Worm (Caenorhabditis elegans): ENCODE data around the gene Y49F6B.6.

Y49F6B.6 gene

ce11 chrII:3472817-3473216 is at the start of gene Y49F6B.6:
TSS of gene Y49F6B.6 (plus strand) at chrII:3473117.
- no peak for TF ChIP-seq unc-62 (GFP tag; optimal IDR thresholded peaks at IDR 0.05)

ce11 chrII:3425433-3425832 is 47.5 kb upstream of the Y49F6B.6 start, which contains the start of gene nep-11:
TSS of gene nep-11 (minus strand) at chrII:3425533.
- no peak for TF ChIP-seq unc-62 (GFP tag; optimal IDR thresholded peaks at IDR 0.05)

- TF ChIP-seq unc-62 (GFP tag; optimal IDR thresholded peaks at IDR 0.05): no peak
These were observed 44.7 kb upstream of the Y49F6B.6 start for ce11 chrII:3428158-3428704.

- no peak for TF ChIP-seq unc-62 (GFP tag; optimal IDR thresholded peaks at IDR 0.05)
These were observed 43.5 kb upstream of the Y49F6B.6 start, which contains the start of gene C16C8.18 for ce11 chrII:3429400-3429799. TSS of gene C16C8.18 (plus strand) at chrII:3429700.

ce11 chrII:3434893-3435503 is 37.9 kb upstream of the Y49F6B.6 start:
- no peak for TF ChIP-seq unc-62 (GFP tag; optimal IDR thresholded peaks at IDR 0.05)

- no peak for TF ChIP-seq unc-62 (GFP tag; optimal IDR thresholded peaks at IDR 0.05)
These were observed 36.5 kb upstream of the Y49F6B.6 start, which contains the start of gene skpo-2 for ce11 chrII:3436412-3436811. TSS of gene skpo-2 (minus strand) at chrII:3436512.

- TF ChIP-seq unc-62 (GFP tag; optimal IDR thresholded peaks at IDR 0.05): no peak
These were observed 35.5 kb upstream of the Y49F6B.6 start for ce11 chrII:3437393-3437792.

- no peak for TF ChIP-seq unc-62 (GFP tag; optimal IDR thresholded peaks at IDR 0.05)
These were observed 34.6 kb upstream of the Y49F6B.6 start for ce11 chrII:3438280-3438679.

- TF ChIP-seq unc-62 (GFP tag; optimal IDR thresholded peaks at IDR 0.05): no peak
These were observed 33.6 kb upstream of the Y49F6B.6 start for ce11 chrII:3439244-3439698.

- TF ChIP-seq unc-62 (GFP tag; optimal IDR thresholded peaks at IDR 0.05): no peak
These were observed 32.9 kb upstream of the Y49F6B.6 start for ce11 chrII:3439842-3440640.

ce11 chrII:3440641-3440926 is 32.3 kb upstream of the Y49F6B.6 start, which contains the start of gene C16C8.17:
TSS of gene C16C8.17 (plus strand) at chrII:3440827.
- TF ChIP-seq unc-62 (GFP tag; optimal IDR thresholded peaks at IDR 0.05): no peak

ce11 chrII:3441377-3441776 is 31.5 kb upstream of the Y49F6B.6 start, which contains the start of gene C16C8.27:
TSS of gene C16C8.27 (plus strand) at chrII:3441677.
- no peak for TF ChIP-seq unc-62 (GFP tag; optimal IDR thresholded peaks at IDR 0.05)

- TF ChIP-seq unc-62 (GFP tag; optimal IDR thresholded peaks at IDR 0.05): no peak
These were observed 29.8 kb upstream of the Y49F6B.6 start, which contains the start of gene C16C8.22 for ce11 chrII:3443154-3443553. TSS of gene C16C8.22 (minus strand) at chrII:3443254.

ce11 chrII:3444280-3444679 is 28.6 kb upstream of the Y49F6B.6 start, which contains the start of gene C16C8.4:
TSS of gene C16C8.4 (minus strand) at chrII:3444380.
- TF ChIP-seq unc-62 (GFP tag; optimal IDR thresholded peaks at IDR 0.05): no peak

ce11 chrII:3445285-3445806 is 27.6 kb upstream of the Y49F6B.6 start, which contains the start of the genes C16C8.5 and C16C8.16:
TSS of gene C16C8.5 (minus strand) at chrII:3445385.
TSS of gene C16C8.16 (plus strand) at chrII:3445756.
- no peak for TF ChIP-seq unc-62 (GFP tag; optimal IDR thresholded peaks at IDR 0.05)

- TF ChIP-seq unc-62 (GFP tag; optimal IDR thresholded peaks at IDR 0.05): no peak
These were observed 26.3 kb upstream of the Y49F6B.6 start, which contains the start of the genes C16C8.20 and gldi-6 for ce11 chrII:3446647-3447046. TSS of gene C16C8.20 (plus strand) at chrII:3446947. TSS of gene gldi-6 (plus strand) at chrII:3446947.
